Worm (Caenorhabditis elegans): ENCODE results near the gene Y76A2B.4.

Y76A2B.4 gene

ce11 chrIII:13546537-13546936 lies at the start of gene Y76A2B.4:
TSS of gene Y76A2B.4 (minus strand) at chrIII:13546777.
- TF ChIP-seq ZK337.2 (GFP tag; IDR thresholded peaks at IDR 0.05) (no peak), sdz-12 (GFP tag; optimal IDR thresholded peaks at IDR 0.05) (no peak), unc-130 (GFP tag; optimal IDR thresholded peaks at IDR 0.05) (no peak), mxl-2 (GFP tag; conservative IDR thresholded peaks at IDR 0.05) (no peak), R02D3.7 (tag; optimal IDR thresholded peaks at IDR 0.05) (no peak), php-3 (GFP tag; IDR thresholded peaks at IDR 0.05) (no peak), nhr-237 (tag; optimal IDR thresholded peaks at IDR 0.05) (no peak), T26A8.4 (GFP tag; IDR thresholded peaks at IDR 0.05) (peak; percentile 25; the same call in 1 of the 2 replicates), madf-5 (GFP tag; IDR thresholded peaks at IDR 0.05) (no peak), T20F7.1 (GFP tag; optimal IDR thresholded peaks at IDR 0.05) (peak; percentile 22), mdl-1 (tag; optimal IDR thresholded peaks at IDR 0.05) (no peak), zip-11 (GFP tag; IDR thresholded peaks at IDR 0.05) (no peak), hlh-11 (tag; optimal IDR thresholded peaks at IDR 0.05) (peak; percentile 31), mep-1 (tag; optimal IDR thresholded peaks at IDR 0.05) (peak; percentile 22), zfp-2 (tag; optimal IDR thresholded peaks at IDR 0.05) (no peak), snpc-4 (tag; optimal IDR thresholded peaks at IDR 0.05) (no peak), daf-12 (tag; optimal IDR thresholded peaks at IDR 0.05) (no peak), gei-8 (GFP tag; optimal IDR thresholded peaks at IDR 0.05) (no peak), egl-27 (tag; optimal IDR thresholded peaks at IDR 0.05) (no peak), hmg-1.1 (GFP tag; IDR thresholded peaks at IDR 0.05) (0 out of 2 replicates have a peak, but pooled peaks have one; percentile 14), aly-2 (tag; optimal IDR thresholded peaks at IDR 0.05) (no peak), unc-62 (GFP tag; optimal IDR thresholded peaks at IDR 0.05 in 1 of 2) (no peak), unc-62 (tag; optimal IDR thresholded peaks at IDR 0.05) (no peak), ztf-7 (tag; optimal IDR thresholded peaks at IDR 0.05) (no peak), hif-1 (tag; optimal IDR thresholded peaks at IDR 0.05) (no peak), egl-43 (GFP tag; IDR thresholded peaks at IDR 0.05) (no peak), pha-4 (GFP tag; IDR thresholded peaks at IDR 0.05) (no peak), pha-4 (tag; optimal IDR thresholded peaks at IDR 0.05) (no peak), zag-1 (tag; optimal IDR thresholded peaks at IDR 0.05) (no peak), snpc-1.2 (GFP tag; IDR thresholded peaks at IDR 0.05) (no peak), Y75B8A.6 (GFP tag; IDR thresholded peaks at IDR 0.05) (no peak), ceh-20 (GFP tag; IDR thresholded peaks at IDR 0.05) (0 out of 2 replicates have a peak, but pooled peaks have one; percentile 26), lin-15B (tag; optimal IDR thresholded peaks at IDR 0.05) (no peak), lsy-2 (tag; optimal IDR thresholded peaks at IDR 0.05) (no peak), jun-1 (tag; optimal IDR thresholded peaks at IDR 0.05) (no peak), nhr-25 (tag; optimal IDR thresholded peaks at IDR 0.05; ENCODE audit: borderline replicate concordance, insufficient read depth) (no peak), ctbp-1 (GFP tag; IDR thresholded peaks at IDR 0.05) (no peak), nhr-102 (tag; optimal IDR thresholded peaks at IDR 0.05) (no peak), set-16 (GFP tag; IDR thresholded peaks at IDR 0.05) (no peak), daf-16 (GFP tag; optimal IDR thresholded peaks at IDR 0.05) (no peak), daf-16 (tag; optimal IDR thresholded peaks at IDR 0.05) (peak; percentile 17), madf-9 (GFP tag; conservative IDR thresholded peaks at IDR 0.05) (no peak), lin-13 (GFP tag; optimal IDR thresholded peaks at IDR 0.05) (no peak), lin-38 (GFP tag; IDR thresholded peaks at IDR 0.05) (no peak), rbr-2 (tag; optimal IDR thresholded peaks at IDR 0.05) (no peak), nhr-11 (tag; optimal IDR thresholded peaks at IDR 0.05) (no peak), lin-1 (GFP tag; IDR thresholded peaks at IDR 0.05) (peak; percentile 11; the same call in 1 of the 2 replicates), ztf-11 (tag; optimal IDR thresholded peaks at IDR 0.05) (no peak), vab-7 (GFP tag; IDR thresholded peaks at IDR 0.05) (no peak), daf-8 (GFP tag; IDR thresholded peaks at IDR 0.05) (no peak), daf-19 (GFP tag; conservative IDR thresholded peaks at IDR 0.05) (no peak), ceh-62 (tag; optimal IDR thresholded peaks at IDR 0.05) (no peak), unc-39 (tag; optimal IDR thresholded peaks at IDR 0.05) (no peak)

Data from whole organism, L4 larva.